Worm (Caenorhabditis elegans): Measurements from ENCODE around the gene nphp-2.
A peak's percentile ranks its signal among the peaks of the same experiment; 100 is the strongest.

Gene nphp-2

DNA sequence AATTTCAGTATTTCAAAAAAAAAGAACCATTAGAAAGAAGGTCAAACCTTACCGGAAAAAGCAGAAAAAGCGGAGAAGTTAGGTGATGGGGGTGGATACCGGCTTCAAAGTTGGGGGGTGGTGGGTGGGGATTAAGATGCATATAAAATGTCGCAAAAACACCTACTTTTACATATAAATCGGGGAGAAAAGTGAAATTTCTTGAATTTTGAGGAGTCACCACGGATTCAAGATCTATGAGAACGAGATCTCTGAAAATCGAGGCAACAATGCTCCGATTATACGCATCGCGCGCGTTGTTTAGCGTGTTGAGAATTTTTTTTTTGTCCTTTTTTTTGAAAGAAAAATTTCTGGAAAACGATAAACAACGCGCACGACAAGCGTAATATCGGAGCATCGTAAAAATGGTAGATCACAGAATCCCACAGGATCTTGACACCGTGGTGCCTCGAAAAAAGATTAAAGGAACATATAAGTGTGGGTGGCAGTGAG is 20.0 kb upstream of the nphp-2 start (continued):
- TF ChIP-seq elt-2 (tag; optimal IDR thresholded peaks at IDR 0.05) (peak; percentile 71), C38D4.7 (GFP tag; optimal IDR thresholded peaks at IDR 0.05) (peak; percentile 48), Y22D7AL.16 (tag; optimal IDR thresholded peaks at IDR 0.05) (no peak), pat-9 (tag; optimal IDR thresholded peaks at IDR 0.05) (peak; percentile 30)

ce11 chrV:1878030-1878429 is 17.6 kb upstream of the nphp-2 start:
- TF ChIP-seq unc-86 (tag; optimal IDR thresholded peaks at IDR 0.05) (no peak), pha-4 (tag; optimal IDR thresholded peaks at IDR 0.05) (no peak), unc-42 (tag; optimal IDR thresholded peaks at IDR 0.05) (no peak), hlh-6 (tag; optimal IDR thresholded peaks at IDR 0.05) (no peak), ceh-45 (GFP tag; IDR thresholded peaks at IDR 0.05) (no peak), nhr-11 (tag; optimal IDR thresholded peaks at IDR 0.05) (no peak), ceh-31 (tag; optimal IDR thresholded peaks at IDR 0.05) (no peak), hlh-15 (tag; optimal IDR thresholded peaks at IDR 0.05) (no peak)

DNA sequence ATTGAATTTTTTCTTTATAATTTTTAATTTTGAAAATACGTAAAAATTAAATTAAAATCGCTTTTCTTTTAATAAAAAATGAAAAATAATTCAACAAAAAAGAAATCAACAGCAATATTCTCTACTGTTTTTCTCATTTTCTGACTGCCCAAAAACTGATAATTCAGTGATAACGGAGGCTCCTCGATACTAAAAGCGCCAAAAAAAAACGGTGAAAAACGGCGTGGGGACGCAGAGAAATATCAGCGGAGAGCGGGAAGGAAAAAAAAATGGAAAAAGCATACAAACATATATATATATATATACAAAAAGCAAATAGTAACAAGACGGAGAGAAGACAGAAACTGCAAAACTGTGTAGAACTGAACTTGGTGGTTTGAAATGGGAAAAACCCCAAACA is 12.5 kb upstream of the nphp-2 start:
- TF ChIP-seq pat-9 (tag; optimal IDR thresholded peaks at IDR 0.05) = no peak
- no peak for TF ChIP-seq madf-2 (tag; optimal IDR thresholded peaks at IDR 0.05)
- no peak for TF ChIP-seq ceh-14 (tag; optimal IDR thresholded peaks at IDR 0.05)
- TF ChIP-seq ceh-34 (tag; optimal IDR thresholded peaks at IDR 0.05) = no peak
- TF ChIP-seq elt-2 (tag; optimal IDR thresholded peaks at IDR 0.05) = no peak
- TF ChIP-seq tbx-2 (tag; optimal IDR thresholded peaks at IDR 0.05) = no peak
- TF ChIP-seq ceh-18 (tag; optimal IDR thresholded peaks at IDR 0.05) = no peak
- TF ChIP-seq ceh-31 (tag; optimal IDR thresholded peaks at IDR 0.05) = no peak
- TF ChIP-seq ceh-30 (tag; optimal IDR thresholded peaks at IDR 0.05) = no peak
- no peak for TF ChIP-seq pax-1 (tag; optimal IDR thresholded peaks at IDR 0.05)
- no peak for TF ChIP-seq ceh-6 (GFP tag; optimal IDR thresholded peaks at IDR 0.05)
- TF ChIP-seq npax-4 (tag; optimal IDR thresholded peaks at IDR 0.05) = no peak
- no peak for TF ChIP-seq sox-2 (GFP tag; IDR thresholded peaks at IDR 0.05)

- TF ChIP-seq C08G9.2 (tag; optimal IDR thresholded peaks at IDR 0.05) (no peak), dmd-4 (tag; optimal IDR thresholded peaks at IDR 0.05; ENCODE audit: borderline replicate concordance) (no peak)
Observed at ce11 chrV:1886997-1887396, 8.6 kb upstream of the nphp-2 start.

DNA sequence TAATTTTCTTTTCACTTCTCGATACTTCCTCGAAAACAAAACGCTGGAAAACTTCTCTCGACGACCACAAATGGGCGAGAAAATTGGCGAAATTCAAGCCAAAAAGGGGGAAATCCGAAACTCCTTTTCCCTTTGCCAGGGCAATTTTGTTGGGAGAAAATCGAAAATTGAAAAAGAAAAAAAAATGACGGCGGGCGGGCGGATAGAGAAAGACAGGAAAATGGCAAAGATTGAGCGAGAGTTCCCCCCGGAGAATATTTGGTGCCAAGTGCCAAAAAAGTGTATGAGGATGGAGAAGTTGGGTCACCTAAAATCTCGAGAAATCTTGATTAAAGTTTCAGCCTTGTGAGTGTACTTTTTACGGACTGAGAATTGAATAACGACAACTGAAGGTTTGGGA is 7.3 kb upstream of the nphp-2 start:
- TF ChIP-seq ceh-24 (tag; optimal IDR thresholded peaks at IDR 0.05) (no peak), pax-1 (tag; optimal IDR thresholded peaks at IDR 0.05) (no peak), unc-3 (GFP tag; conservative IDR thresholded peaks at IDR 0.05) (no peak), unc-3 (tag; optimal IDR thresholded peaks at IDR 0.05) (no peak), elt-2 (tag; optimal IDR thresholded peaks at IDR 0.05) (no peak), pha-2 (tag; optimal IDR thresholded peaks at IDR 0.05) (no peak), ahr-1 (tag; optimal IDR thresholded peaks at IDR 0.05) (no peak), hlh-8 (tag; optimal IDR thresholded peaks at IDR 0.05) (no peak), hlh-30 (tag; optimal IDR thresholded peaks at IDR 0.05; ENCODE audit: insufficient read depth) (no peak), pag-3 (tag; optimal IDR thresholded peaks at IDR 0.05; ENCODE audit: borderline replicate concordance) (no peak), ceh-48 (tag; optimal IDR thresholded peaks at IDR 0.05) (no peak), K02D7.2 (tag; optimal IDR thresholded peaks at IDR 0.05) (no peak), sox-4 (tag; optimal IDR thresholded peaks at IDR 0.05) (no peak), npax-4 (tag; optimal IDR thresholded peaks at IDR 0.05) (no peak), hlh-6 (tag; optimal IDR thresholded peaks at IDR 0.05) (no peak), fax-1 (tag; optimal IDR thresholded peaks at IDR 0.05) (no peak)

All from whole organism, late embryonic.